Worm (Caenorhabditis elegans) whole organism, late embryonic: ENCODE results near the gene T09A12.1.

ENCODE experiments used
- C38D4.7 ChIP-seq: fragments of 200-800 bp; sonication (Bioruptor generic); optimal IDR thresholded peaks from 2 replicates; lab custom pipeline; 2018; ENCODE audit warnings: mild to moderate bottlenecking, missing genetic modification characterization, moderate library complexity, missing compliant biosample characterization
- F13H6.1 ChIP-seq: sonication (generic microtip); optimal IDR thresholded peaks from 2 replicates; lab custom pipeline; 2016; ENCODE audit warnings: missing genetic modification characterization, missing compliant biosample characterization
- K02D7.2 ChIP-seq: sonication (generic microtip); optimal IDR thresholded peaks from 2 replicates; lab custom pipeline; 2017; ENCODE audit warnings: mild to moderate bottlenecking, missing genetic modification characterization, missing compliant biosample characterization
- K09A11.1 ChIP-seq: sonication (generic microtip); optimal IDR thresholded peaks from 2 replicates; lab custom pipeline; 2017; ENCODE audit warnings: antibody characterized with exemption, mild to moderate bottlenecking, missing genetic modification characterization, missing compliant biosample characterization; ENCODE audit not compliant: insufficient read depth
- T23F11.4 ChIP-seq: fragments of 200-800 bp; sonication (Bioruptor generic); optimal IDR thresholded peaks from 2 replicates; lab custom pipeline; 2018; ENCODE audit warnings: mild to moderate bottlenecking, missing genetic modification characterization, missing compliant biosample characterization
- Y22D7AL.16 ChIP-seq: sonication (generic microtip); optimal IDR thresholded peaks from 2 replicates; lab custom pipeline; 2016; ENCODE audit warnings: missing genetic modification characterization, missing compliant biosample characterization
- ama-1 ChIP-seq: fragments of 150-350 bp; optimal IDR thresholded peaks from 2 replicates; lab custom pipeline; 2014
- ceh-14 ChIP-seq: sonication (generic microtip); optimal IDR thresholded peaks from 2 replicates; lab custom pipeline; 2016; ENCODE audit warnings: missing genotype, missing genetic modification characterization, missing compliant biosample characterization
- ceh-22 ChIP-seq: sonication (generic microtip); optimal IDR thresholded peaks from 2 replicates; lab custom pipeline; 2017; ENCODE audit warnings: missing biosample characterization, missing genetic modification characterization
- ceh-31 ChIP-seq: sonication (generic microtip); optimal IDR thresholded peaks from 2 replicates; lab custom pipeline; 2016; ENCODE audit warnings: missing genetic modification characterization, missing compliant biosample characterization
- ceh-48 ChIP-seq: sonication (generic microtip); optimal IDR thresholded peaks from 2 replicates; lab custom pipeline; 2016; ENCODE audit warnings: missing genetic modification characterization, inconsistent platforms, missing compliant biosample characterization
- ceh-6 ChIP-seq: fragments of 200-800 bp; sonication (Bioruptor generic); optimal IDR thresholded peaks from 2 replicates; lab custom pipeline; 2018; ENCODE audit warnings: mild to moderate bottlenecking, missing genetic modification characterization, missing compliant biosample characterization
- dve-1 ChIP-seq: sonication (generic microtip); optimal IDR thresholded peaks from 2 replicates; lab custom pipeline; 2017; ENCODE audit warnings: antibody characterized with exemption, mild to moderate bottlenecking, missing genetic modification characterization, missing compliant biosample characterization
- elt-2 ChIP-seq: sonication (generic microtip); optimal IDR thresholded peaks from 2 replicates; lab custom pipeline; 2016; ENCODE audit warnings: missing genetic modification reagents, missing genetic modification characterization, missing compliant biosample characterization
- elt-4 ChIP-seq: sonication (generic microtip); optimal IDR thresholded peaks from 2 replicates; lab custom pipeline; 2016; ENCODE audit warnings: missing genetic modification characterization, missing compliant biosample characterization
- eyg-1 ChIP-seq: sonication (generic microtip); optimal IDR thresholded peaks from 2 replicates; lab custom pipeline; 2016; ENCODE audit warnings: missing genotype, missing genetic modification characterization, missing compliant biosample characterization
- fax-1 ChIP-seq: sonication (generic microtip); optimal IDR thresholded peaks from 2 replicates; lab custom pipeline; 2016; ENCODE audit warnings: missing genotype, missing genetic modification characterization, missing compliant biosample characterization
- fkh-10 ChIP-seq: fragments of 150-350 bp; optimal IDR thresholded peaks from 2 replicates; lab custom pipeline; 2014; ENCODE audit warnings: missing biosample characterization, missing genetic modification reagents, missing genetic modification characterization
- fkh-6 ChIP-seq: sonication (generic microtip); optimal IDR thresholded peaks from 2 replicates; lab custom pipeline; 2016; ENCODE audit warnings: missing genetic modification characterization, missing compliant biosample characterization
- gmeb-2 ChIP-seq: sonication (generic microtip); optimal IDR thresholded peaks from 2 replicates; lab custom pipeline; 2016; ENCODE audit warnings: missing genetic modification characterization, inconsistent platforms, missing compliant biosample characterization
- hlh-15 ChIP-seq: sonication (generic microtip); optimal IDR thresholded peaks from 2 replicates; lab custom pipeline; 2016; ENCODE audit warnings: missing genetic modification characterization, missing compliant biosample characterization
- hlh-30 ChIP-seq: sonication (generic microtip); optimal IDR thresholded peaks from 2 replicates; lab custom pipeline; 2017; ENCODE audit warnings: antibody characterized with exemption, missing genetic modification characterization, missing compliant biosample characterization; ENCODE audit not compliant: insufficient read depth
- hlh-8 ChIP-seq: sonication (generic microtip); optimal IDR thresholded peaks from 2 replicates; lab custom pipeline; 2016; ENCODE audit warnings: missing genotype, missing genetic modification characterization, missing compliant biosample characterization
- lin-11 ChIP-seq: fragments of 200-800 bp; sonication (Bioruptor generic); optimal IDR thresholded peaks from 2 replicates; lab custom pipeline; 2018; ENCODE audit warnings: mild to moderate bottlenecking, missing genetic modification characterization, missing compliant biosample characterization
- madf-2 ChIP-seq: sonication (generic microtip); optimal IDR thresholded peaks from 2 replicates; lab custom pipeline; 2017; ENCODE audit warnings: missing genetic modification characterization, missing compliant biosample characterization
- nhr-11 ChIP-seq: fragments of 150-350 bp; optimal IDR thresholded peaks from 2 replicates; lab custom pipeline; 2014; ENCODE audit warnings: missing biosample characterization, missing genetic modification characterization
- odd-2 ChIP-seq: sonication (generic microtip); optimal IDR thresholded peaks from 2 replicates; lab custom pipeline; 2017; ENCODE audit warnings: antibody characterized with exemption, mild to moderate bottlenecking, missing genetic modification characterization, missing compliant biosample characterization
- pax-1 ChIP-seq: fragments of 150-350 bp; optimal IDR thresholded peaks from 2 replicates; lab custom pipeline; 2014; ENCODE audit warnings: missing biosample characterization, missing genetic modification characterization
- pha-2 ChIP-seq: sonication (generic microtip); optimal IDR thresholded peaks from 2 replicates; lab custom pipeline; 2017; ENCODE audit warnings: mild to moderate bottlenecking, missing genetic modification characterization, missing compliant biosample characterization
- pqm-1 ChIP-seq: sonication (generic microtip); optimal IDR thresholded peaks from 2 replicates; lab custom pipeline; 2016; ENCODE audit warnings: missing genetic modification characterization, missing compliant biosample characterization
- sdc-2 ChIP-seq: sonication (generic microtip); optimal IDR thresholded peaks from 2 replicates; lab custom pipeline; 2016; ENCODE audit warnings: missing genotype, missing genetic modification characterization, missing compliant biosample characterization
- sox-4 ChIP-seq: sonication (generic microtip); optimal IDR thresholded peaks from 2 replicates; lab custom pipeline; 2017; ENCODE audit warnings: mild to moderate bottlenecking, missing genetic modification characterization, inconsistent platforms, missing compliant biosample characterization
- tbx-2 ChIP-seq: sonication (generic microtip); optimal IDR thresholded peaks from 2 replicates; lab custom pipeline; 2016; ENCODE audit warnings: missing genetic modification characterization, missing compliant biosample characterization
- tbx-7 ChIP-seq: sonication (generic microtip); optimal IDR thresholded peaks from 2 replicates; lab custom pipeline; 2016; ENCODE audit warnings: missing genotype, missing genetic modification characterization, missing compliant biosample characterization
- unc-42 ChIP-seq: sonication (generic microtip); optimal IDR thresholded peaks from 2 replicates; lab custom pipeline; 2016; ENCODE audit warnings: missing genotype, missing genetic modification characterization, missing compliant biosample characterization
- unc-86 ChIP-seq: sonication (generic microtip); optimal IDR thresholded peaks from 2 replicates; lab custom pipeline; 2016; ENCODE audit warnings: missing genetic modification characterization, missing compliant biosample characterization

T09A12.1 gene

ce11 chrIV:8234088-8234496, 10.1 kb upstream of the T09A12.1 start:
- no peak for TF ChIP-seq hlh-15

- TF ChIP-seq tbx-2 (tag; lab: Kevin White, UChicago): no peak
- no peak for TF ChIP-seq dve-1 (tag; lab: Kevin White, UChicago)
- TF ChIP-seq C38D4.7: no peak
- no peak for TF ChIP-seq hlh-30 (tag; lab: Kevin White, UChicago)
- no peak for TF ChIP-seq pax-1 (tag; lab: Kevin White, UChicago)
- no peak for TF ChIP-seq T23F11.4 (GFP tag; lab: Kevin White, UChicago)
- no peak for TF ChIP-seq ceh-14
- no peak for TF ChIP-seq gmeb-2 (tag; lab: Kevin White, UChicago)
- no peak for TF ChIP-seq unc-86
- TF ChIP-seq pha-2 (tag; lab: Kevin White, UChicago): no peak
- no peak for TF ChIP-seq tbx-7
- TF ChIP-seq hlh-8 (tag; lab: Kevin White, UChicago): no peak
- no peak for TF ChIP-seq F13H6.1 (tag; lab: Kevin White, UChicago)
- TF ChIP-seq fax-1 (tag; lab: Kevin White, UChicago): no peak
- no peak for TF ChIP-seq fkh-10
- no peak for TF ChIP-seq ceh-48 (tag; lab: Kevin White, UChicago)
- TF ChIP-seq eyg-1 (tag; lab: Kevin White, UChicago): no peak
Measured at ce11 chrIV:8235114-8235686, 9.0 kb upstream of the T09A12.1 start.

ce11 chrIV:8236502-8236901, 7.7 kb upstream of the T09A12.1 start, which contains the start of gene nhr-66:
TSS of gene nhr-66 (minus strand) at chrIV:8236602.
- no peak for TF ChIP-seq Y22D7AL.16 (tag; lab: Kevin White, UChicago)
- TF ChIP-seq elt-4: no peak
- no peak for TF ChIP-seq fkh-6
- TF ChIP-seq tbx-2 (tag; lab: Kevin White, UChicago): no peak
- no peak for TF ChIP-seq ceh-22 (tag; lab: Kevin White, UChicago)
- no peak for TF ChIP-seq K09A11.1 (tag; lab: Kevin White, UChicago)
- TF ChIP-seq ceh-31 (tag; lab: Kevin White, UChicago): no peak
- no peak for TF ChIP-seq madf-2 (tag; lab: Kevin White, UChicago)
- TF ChIP-seq sox-4 (tag; lab: Kevin White, UChicago): no peak
- no peak for TF ChIP-seq unc-42 (tag; lab: Kevin White, UChicago)
- no peak for TF ChIP-seq fkh-10
- no peak for TF ChIP-seq ceh-14
- TF ChIP-seq sdc-2 (tag; lab: Kevin White, UChicago): no peak
- no peak for TF ChIP-seq ama-1 (lab: Kevin White, UChicago)
- TF ChIP-seq C38D4.7: no peak
- no peak for TF ChIP-seq elt-2 (tag; lab: Kevin White, UChicago)

ce11 chrIV:8239584-8239983, 4.6 kb upstream of the T09A12.1 start:
- TF ChIP-seq pqm-1 (tag; lab: Kevin White, UChicago): no peak
- TF ChIP-seq K09A11.1 (tag; lab: Kevin White, UChicago): no peak
- no peak for TF ChIP-seq ceh-6 (GFP tag; lab: Kevin White, UChicago)
- no peak for TF ChIP-seq nhr-11
- TF ChIP-seq K02D7.2 (tag; lab: Kevin White, UChicago): no peak
- no peak for TF ChIP-seq lin-11 (tag; lab: Kevin White, UChicago)
- no peak for TF ChIP-seq odd-2
- TF ChIP-seq, all 69 proteins: peak for 0
